Fruit fly (Drosophila melanogaster) whole organism, adult: ENCODE measurements around the gene CG7142.

ENCODE experiments used
- CG14711 ChIP-seq: fragments of 200-800 bp; sonication (Bioruptor generic); optimal IDR thresholded peaks from 2 replicates; lab custom pipeline; 2018; ENCODE audit warnings: missing biosample characterization, mild to moderate bottlenecking, missing genetic modification characterization, moderate library complexity
- CG1620 ChIP-seq: fragments of 200-800 bp; sonication (Bioruptor generic); optimal IDR thresholded peaks from 2 replicates; lab custom pipeline; 2016; ENCODE audit warnings: missing biosample characterization, missing genetic modification characterization
- CG5204 ChIP-seq: fragments of 200-800 bp; sonication (Bioruptor generic); optimal IDR thresholded peaks from 2 replicates; lab custom pipeline; 2016; ENCODE audit warnings: missing biosample characterization, missing genetic modification characterization
- CG7101 ChIP-seq: fragments of 200-800 bp; sonication (Bioruptor generic); optimal IDR thresholded peaks from 2 replicates; lab custom pipeline; 2018; ENCODE audit warnings: missing biosample characterization, mild to moderate bottlenecking, missing genetic modification characterization, moderate library complexity
- Clk ChIP-seq: fragments of 200-800 bp; sonication (Bioruptor generic); optimal IDR thresholded peaks from 2 replicates; lab custom pipeline; 2017; ENCODE audit warnings: missing biosample characterization, missing genetic modification characterization
- Crg-1 ChIP-seq: fragments of 200-800 bp; sonication (Bioruptor generic); optimal IDR thresholded peaks from 2 replicates; lab custom pipeline; 2016; ENCODE audit warnings: missing biosample characterization, missing genetic modification characterization
- Hr96 ChIP-seq: fragments of 200-800 bp; sonication (Bioruptor generic); optimal IDR thresholded peaks from 2 replicates; lab custom pipeline; 2016; ENCODE audit warnings: missing biosample characterization, missing genetic modification characterization
- Mnt ChIP-seq: fragments of 200-800 bp; sonication (Bioruptor generic); optimal IDR thresholded peaks from 2 replicates; lab custom pipeline; 2016; ENCODE audit warnings: missing biosample characterization, mild to moderate bottlenecking, missing genetic modification characterization
- bab1 ChIP-seq: fragments of 200-800 bp; sonication (Bioruptor generic); optimal IDR thresholded peaks from 3 replicates; lab custom pipeline; 2019; ENCODE audit warnings: missing biosample characterization, mild to moderate bottlenecking, missing genetic modification characterization, moderate library complexity
- cic ChIP-seq: fragments of 200-800 bp; sonication (Bioruptor generic); optimal IDR thresholded peaks from 2 replicates; lab custom pipeline; 2017; ENCODE audit warnings: missing biosample characterization, mild to moderate bottlenecking, missing genetic modification characterization, moderate library complexity
- cnc ChIP-seq, 2 experiments: fragments of >200 bp; optimal IDR thresholded peaks; 2 replicates each; lab custom pipeline; 2017
- ovo ChIP-seq: fragments of 200-800 bp; sonication (Bioruptor generic); optimal IDR thresholded peaks from 2 replicates; lab custom pipeline; 2016; ENCODE audit warnings: missing biosample characterization, missing genetic modification characterization
- tj ChIP-seq: fragments of 200-800 bp; sonication (Bioruptor generic); optimal IDR thresholded peaks from 3 replicates; lab custom pipeline; 2017; ENCODE audit warnings: missing biosample characterization, mild to moderate bottlenecking, missing genetic modification characterization, moderate library complexity
- toe ChIP-seq: fragments of 200-800 bp; sonication (Bioruptor generic); optimal IDR thresholded peaks from 2 replicates; lab custom pipeline; 2016; ENCODE audit warnings: missing biosample characterization, missing genetic modification characterization

DNA sequence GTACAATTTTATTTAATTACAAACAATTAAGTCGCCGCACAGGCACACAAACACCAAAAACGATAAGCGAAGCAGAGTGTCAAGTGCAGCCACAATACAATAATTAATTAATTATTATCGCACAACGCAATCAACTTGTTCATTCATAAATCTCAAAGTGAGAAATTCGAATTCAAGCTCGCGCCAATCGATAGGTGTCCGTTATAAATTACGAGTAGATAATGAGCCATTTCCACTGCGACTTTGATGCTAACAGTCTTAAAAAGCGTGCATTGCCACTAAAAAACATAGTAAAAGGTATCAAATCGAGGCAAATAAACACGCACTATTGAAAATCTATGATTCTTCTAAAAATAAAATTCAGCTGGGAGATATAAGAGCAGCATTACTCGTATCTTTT, 49.1 kb downstream of the CG7142 start:
- TF ChIP-seq CG5204 (GFP tag; lab: Kevin White, UChicago) = no peak
- TF ChIP-seq Hr96 (GFP tag; lab: Kevin White, UChicago) = no peak
- TF ChIP-seq Clk = no peak
- TF ChIP-seq tj (GFP tag; lab: Kevin White, UChicago) = no peak
- TF ChIP-seq cic = peak; percentile 16
- TF ChIP-seq Mnt (GFP tag; lab: Kevin White, UChicago) = no peak
- TF ChIP-seq CG7101 (tag; lab: Kevin White, UChicago) = no peak
- TF ChIP-seq CG14711 (tag; lab: Kevin White, UChicago) = no peak
- no peak for TF ChIP-seq bab1 (GFP tag; lab: Kevin White, UChicago)
- TF ChIP-seq Crg-1 = no peak
- TF ChIP-seq ovo = no peak
- no peak for TF ChIP-seq toe (GFP tag; lab: Kevin White, UChicago)
- no peak for TF ChIP-seq CG1620 (GFP tag; lab: Kevin White, UChicago)
- no peak for TF ChIP-seq cnc (optimal IDR thresholded peaks at IDR 0.05; lab: Kevin White, UChicago)
